Fruit fly (Drosophila melanogaster) whole organism, prepupa: ENCODE data around the gene CG42553.

Experiments
- CG10631 ChIP-seq: fragments of 200-800 bp; sonication (Bioruptor generic); optimal IDR thresholded peaks from 2 replicates; lab custom pipeline; 2016; ENCODE audit warnings: missing biosample characterization, missing genetic modification characterization
- CG10669 ChIP-seq: fragments of 200-800 bp; sonication (Bioruptor generic); optimal IDR thresholded peaks from 3 replicates; lab custom pipeline; 2018; ENCODE audit warnings: missing biosample characterization, mild to moderate bottlenecking, missing genetic modification characterization, moderate library complexity
- CG11762 ChIP-seq: fragments of 200-800 bp; sonication (Bioruptor generic); optimal IDR thresholded peaks from 3 replicates; lab custom pipeline; 2016; ENCODE audit warnings: missing biosample characterization, missing genetic modification characterization; ENCODE audit not compliant: insufficient read depth
- CG15336 ChIP-seq: fragments of 200-800 bp; sonication (Bioruptor generic); IDR thresholded peaks from 2 replicates; pipeline ENCODE4 v1.3.6; 2022; ENCODE audit warnings: missing biosample characterization, missing genetic modification characterization
- CG1621 ChIP-seq: fragments of 200-800 bp; sonication (Bioruptor generic); optimal IDR thresholded peaks from 3 replicates; lab custom pipeline; 2018; ENCODE audit warnings: missing biosample characterization, mild to moderate bottlenecking, missing genetic modification characterization
- CG16779 ChIP-seq: fragments of 200-800 bp; sonication (Bioruptor generic); optimal IDR thresholded peaks from 3 replicates; lab custom pipeline; 2017; ENCODE audit warnings: missing biosample characterization, mild to moderate bottlenecking, missing genetic modification characterization
- CG31627 ChIP-seq: fragments of 200-800 bp; sonication (Bioruptor generic); optimal IDR thresholded peaks from 3 replicates; lab custom pipeline; 2016; ENCODE audit warnings: missing biosample characterization, missing genetic modification characterization
- CG32006 ChIP-seq: fragments of 200-800 bp; sonication (Bioruptor generic); optimal IDR thresholded peaks from 3 replicates; lab custom pipeline; 2017; ENCODE audit warnings: missing biosample characterization, mild to moderate bottlenecking, missing genetic modification characterization
- CG34406 ChIP-seq: fragments of 200-800 bp; sonication (Bioruptor generic); optimal IDR thresholded peaks from 3 replicates; lab custom pipeline; 2016; ENCODE audit warnings: missing biosample characterization, missing genetic modification characterization
- CG3919 ChIP-seq: fragments of 200-800 bp; sonication (Bioruptor generic); optimal IDR thresholded peaks from 3 replicates; lab custom pipeline; 2016; ENCODE audit warnings: missing biosample characterization, missing genetic modification characterization
- CG4318 ChIP-seq: fragments of 200-800 bp; sonication (Bioruptor generic); optimal IDR thresholded peaks from 3 replicates; lab custom pipeline; 2017; ENCODE audit warnings: missing biosample characterization, mild to moderate bottlenecking, missing genetic modification characterization
- CG6163 ChIP-seq: fragments of 200-800 bp; sonication (Bioruptor generic); IDR thresholded peaks from 3 replicates; pipeline ENCODE4 v1.3.6; 2022; ENCODE audit warnings: missing biosample characterization, missing genetic modification characterization
- CG6276 ChIP-seq: fragments of 200-800 bp; sonication (Bioruptor generic); optimal IDR thresholded peaks from 2 replicates; lab custom pipeline; 2017; ENCODE audit warnings: missing biosample characterization, mild to moderate bottlenecking, missing genetic modification characterization
- CG6792 ChIP-seq: fragments of 200-800 bp; sonication (Bioruptor generic); optimal IDR thresholded peaks from 3 replicates; lab custom pipeline; 2016; ENCODE audit warnings: missing biosample characterization, missing genetic modification characterization
- CG6854 ChIP-seq: fragments of 200-800 bp; sonication (Bioruptor generic); optimal IDR thresholded peaks from 2 replicates; lab custom pipeline; 2017; ENCODE audit warnings: missing biosample characterization, mild to moderate bottlenecking, missing genetic modification characterization
- CG8119 ChIP-seq: fragments of 200-800 bp; sonication (Bioruptor generic); IDR thresholded peaks from 3 replicates; pipeline ENCODE4 v1.3.6; 2022; ENCODE audit warnings: missing biosample characterization, missing genetic modification characterization
- CG8319 ChIP-seq: fragments of 200-800 bp; sonication (Bioruptor generic); optimal IDR thresholded peaks from 3 replicates; lab custom pipeline; 2016; ENCODE audit warnings: missing biosample characterization, missing genetic modification characterization
- Eip78C ChIP-seq: fragments of 200-800 bp; sonication (Bioruptor generic); peaks from one replicate; lab custom pipeline; 2016; ENCODE audit warnings: missing biosample characterization, missing genetic modification characterization
- Eip93F ChIP-seq: fragments of 200-800 bp; sonication (Bioruptor generic); optimal IDR thresholded peaks from 2 replicates; lab custom pipeline; 2016; ENCODE audit warnings: missing biosample characterization, mild to moderate bottlenecking, missing genetic modification characterization
- Gug ChIP-seq: fragments of 200-800 bp; sonication (Bioruptor generic); IDR thresholded peaks from 2 replicates; pipeline ENCODE4 v1.3.6; 2022; ENCODE audit warnings: missing biosample characterization, missing genetic modification characterization
- Hr38 ChIP-seq: sonication (Bioruptor generic); optimal IDR thresholded peaks from 2 replicates; lab custom pipeline; 2016; ENCODE audit warnings: missing biosample characterization, missing genetic modification characterization
- Hr39 ChIP-seq: fragments of 200-800 bp; sonication (Bioruptor generic); optimal IDR thresholded peaks from 2 replicates; lab custom pipeline; 2016; ENCODE audit warnings: missing biosample characterization, missing genetic modification characterization
- Hr4 ChIP-seq: fragments of 200-800 bp; sonication (Bioruptor generic); optimal IDR thresholded peaks from 3 replicates; lab custom pipeline; 2016; ENCODE audit warnings: missing biosample characterization, missing genetic modification characterization
- Lpt ChIP-seq: fragments of 200-800 bp; sonication (Bioruptor generic); optimal IDR thresholded peaks from 3 replicates; lab custom pipeline; 2016; ENCODE audit warnings: missing biosample characterization, missing genetic modification characterization
- Met ChIP-seq: fragments of 200-800 bp; sonication (Bioruptor generic); optimal IDR thresholded peaks from 3 replicates; lab custom pipeline; 2016; ENCODE audit warnings: missing biosample characterization, missing genetic modification characterization
- Smox ChIP-seq: fragments of 200-800 bp; sonication (Bioruptor generic); optimal IDR thresholded peaks from 3 replicates; lab custom pipeline; 2016; ENCODE audit warnings: missing biosample characterization, missing genetic modification characterization
- Sox102F ChIP-seq: fragments of 200-800 bp; sonication (Bioruptor generic); optimal IDR thresholded peaks from 2 replicates; lab custom pipeline; 2016; ENCODE audit warnings: missing biosample characterization, mild to moderate bottlenecking, missing genetic modification characterization
- Sox14 ChIP-seq: fragments of 200-800 bp; sonication (Bioruptor generic); optimal IDR thresholded peaks from 3 replicates; lab custom pipeline; 2016; ENCODE audit warnings: missing biosample characterization, missing genetic modification characterization
- Sox15 ChIP-seq: fragments of 200-800 bp; sonication (Bioruptor generic); optimal IDR thresholded peaks from 3 replicates; lab custom pipeline; 2016; ENCODE audit warnings: missing biosample characterization, missing genetic modification characterization
- achi ChIP-seq: fragments of 200-800 bp; sonication (Bioruptor generic); optimal IDR thresholded peaks from 3 replicates; lab custom pipeline; 2016; ENCODE audit warnings: missing biosample characterization, missing genetic modification characterization
- dac ChIP-seq: fragments of 200-800 bp; sonication (Bioruptor generic); optimal IDR thresholded peaks from 2 replicates; lab custom pipeline; 2017; ENCODE audit warnings: missing biosample characterization, mild to moderate bottlenecking, missing genetic modification characterization
- eg ChIP-seq: fragments of 200-800 bp; sonication (Bioruptor generic); IDR thresholded peaks from 3 replicates; pipeline ENCODE4 v1.3.6; 2022; ENCODE audit warnings: missing biosample characterization, missing genetic modification characterization
- lz ChIP-seq: fragments of 200-800 bp; sonication (Bioruptor generic); optimal IDR thresholded peaks from 3 replicates; lab custom pipeline; 2016; ENCODE audit warnings: missing biosample characterization, missing genetic modification characterization
- net ChIP-seq: fragments of 200-800 bp; sonication (Bioruptor generic); optimal IDR thresholded peaks from 3 replicates; lab custom pipeline; 2016; ENCODE audit warnings: missing biosample characterization, missing genetic modification characterization
- pdm3 ChIP-seq: fragments of 200-800 bp; sonication (Bioruptor generic); optimal IDR thresholded peaks from 3 replicates; lab custom pipeline; 2016; ENCODE audit warnings: missing biosample characterization, missing genetic modification characterization
- salr ChIP-seq, 2 experiments: fragments of 200-800 bp; sonication (Bioruptor generic); optimal IDR thresholded peaks; 3 replicates each; lab custom pipeline; 2016 to 2018; ENCODE audit warnings: missing biosample characterization in 2 of 2, missing genetic modification characterization in 2 of 2, mild to moderate bottlenecking in 1 of 2
- ss ChIP-seq, 2 experiments: fragments of 200-800 bp; sonication (Bioruptor generic); optimal IDR thresholded peaks; 2 replicates in 1 of 2; 3 replicates in 1 of 2; lab custom pipeline; 2017 to 2018; ENCODE audit warnings: mild to moderate bottlenecking in 2 of 2, missing biosample characterization in 2 of 2, missing genetic modification characterization in 2 of 2, moderate library complexity in 1 of 2
- svp ChIP-seq: fragments of 200-800 bp; sonication (Bioruptor generic); peaks from one replicate; lab custom pipeline; 2016; ENCODE audit warnings: missing biosample characterization, missing genetic modification characterization
- topi ChIP-seq: fragments of 200-800 bp; sonication (Bioruptor generic); optimal IDR thresholded peaks from 3 replicates; lab custom pipeline; 2016; ENCODE audit warnings: missing biosample characterization, missing genetic modification characterization
- vri ChIP-seq: fragments of 200-800 bp; sonication (Bioruptor generic); optimal IDR thresholded peaks from 3 replicates; lab custom pipeline; 2016; ENCODE audit warnings: missing biosample characterization, mild to moderate bottlenecking, missing genetic modification characterization

Gene CG42553

DNA sequence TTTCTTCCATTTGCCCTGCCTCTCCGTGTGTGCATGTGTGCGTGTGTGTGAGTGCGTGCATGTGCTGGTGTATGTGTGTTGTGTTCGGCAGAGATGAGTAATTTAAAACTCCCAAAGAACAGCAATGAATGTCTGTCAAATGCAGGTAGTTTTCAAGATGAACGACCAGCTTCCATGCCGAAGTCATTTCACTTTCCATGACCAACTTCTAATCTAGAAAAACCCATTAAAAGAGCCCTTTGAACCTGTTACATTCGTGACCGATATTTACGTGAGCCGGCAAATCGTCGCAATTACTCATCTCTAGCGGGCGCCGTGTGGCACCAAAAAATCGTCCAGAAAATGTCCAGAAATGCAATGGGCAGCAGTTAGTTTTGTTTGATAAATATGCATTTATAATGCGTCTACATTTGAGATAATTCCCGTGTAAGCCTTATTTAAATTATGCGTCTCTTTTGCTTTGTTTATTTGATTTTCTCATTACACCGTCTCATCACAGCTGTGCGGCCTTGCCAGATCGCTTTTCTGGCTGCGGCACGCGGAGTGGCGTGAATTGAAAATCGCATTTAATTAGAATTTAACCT lies 38.6 kb downstream of the CG42553 start (continued):
- peak; percentile 44 for TF ChIP-seq pdm3 (GFP tag; lab: Kevin White, UChicago)
- TF ChIP-seq CG11762 (GFP tag; lab: Kevin White, UChicago), result peak; percentile 30
- peak; percentile 62 for TF ChIP-seq CG10631 (GFP tag; lab: Kevin White, UChicago)
- TF ChIP-seq dac (GFP tag; lab: Kevin White, UChicago), result peak; percentile 12
- no peak for TF ChIP-seq Hr38 (GFP tag; lab: Kevin White, UChicago)
- TF ChIP-seq topi (GFP tag; lab: Kevin White, UChicago), result peak; percentile 40
- TF ChIP-seq CG3919 (GFP tag; lab: Kevin White, UChicago), result peak; percentile 54
- no peak for TF ChIP-seq CG15336 (GFP tag; lab: Robert Waterston, UW)
- TF ChIP-seq Smox (GFP tag; lab: Kevin White, UChicago), result peak; percentile 40
- no peak for TF ChIP-seq CG4318
- peak; percentile 21 for TF ChIP-seq CG10669 (GFP tag; lab: Kevin White, UChicago)
- no peak for TF ChIP-seq CG16779 (tag; lab: Kevin White, UChicago)

DNA sequence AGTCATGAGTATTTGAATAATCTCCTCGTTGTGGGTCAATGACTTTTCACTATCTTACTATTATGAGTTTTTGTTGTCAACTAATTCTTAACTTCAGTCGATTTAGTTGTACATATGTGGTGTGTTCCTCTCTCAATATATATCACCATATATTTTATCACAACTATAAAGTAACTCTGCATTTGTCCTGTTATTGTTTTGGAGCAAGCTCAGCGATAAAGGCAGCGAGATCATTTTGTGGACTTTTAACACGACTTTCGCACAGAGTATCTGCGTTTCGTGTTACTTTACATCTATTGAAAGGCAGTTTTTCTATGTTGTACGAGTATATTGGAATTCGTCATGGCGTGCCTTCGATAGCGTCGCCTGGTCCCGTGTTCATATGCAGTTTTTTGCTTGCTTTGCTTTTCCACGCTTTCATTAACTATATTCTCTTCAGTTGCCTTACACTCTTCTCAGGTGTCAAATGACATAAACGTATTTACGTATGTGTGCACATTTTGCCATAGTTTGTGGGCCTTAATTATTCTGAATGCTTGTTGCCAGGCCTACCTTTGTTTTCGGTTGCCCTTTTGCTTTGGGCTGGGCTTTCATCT lies 41.6 kb downstream of the CG42553 start:
- TF ChIP-seq CG15336 (GFP tag; lab: Robert Waterston, UW) (peak; percentile 18; the same call in 1 of the 2 replicates), Hr4 (GFP tag; lab: Kevin White, UChicago) (peak; percentile 34), CG6163 (GFP tag; lab: Robert Waterston, UW) (peak; percentile 35; the same call in 2 of the 3 replicates), CG6276 (GFP tag; lab: Kevin White, UChicago) (peak; percentile 35), Eip78C (peak; percentile 4), Met (GFP tag; lab: Kevin White, UChicago) (no peak), CG32006 (GFP tag; lab: Kevin White, UChicago) (peak; percentile 54), CG11762 (GFP tag; lab: Kevin White, UChicago) (no peak), achi (GFP tag; lab: Kevin White, UChicago) (peak; percentile 11)
- TF ChIP-seq, all 60 proteins: peak for 7

DNA sequence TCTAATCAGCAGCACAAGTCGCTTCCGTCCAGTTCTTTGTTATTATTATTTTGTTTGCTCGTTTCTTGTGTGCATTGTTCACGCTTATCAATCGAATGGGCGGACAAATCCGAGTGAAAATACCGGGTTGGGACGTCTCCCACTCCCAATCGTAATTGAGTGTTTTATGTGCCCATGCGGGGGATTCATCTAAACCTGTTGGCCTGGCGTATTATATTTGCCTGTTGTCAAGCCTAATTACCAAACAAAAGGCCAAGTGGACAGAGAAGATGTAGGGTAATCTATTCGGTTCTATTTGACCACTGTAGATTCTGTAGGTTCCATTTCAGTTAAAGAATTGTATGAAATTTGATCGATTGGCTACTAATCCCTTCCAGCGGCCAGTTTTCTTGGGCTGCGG lies 42.2 kb downstream of the CG42553 start:
- 0 out of 3 replicates have a peak, but pooled peaks have one; percentile 35 for TF ChIP-seq eg (GFP tag; lab: Robert Waterston, UW)
- TF ChIP-seq Sox14 (GFP tag; lab: Kevin White, UChicago), result peak; percentile 24
- no peak for TF ChIP-seq CG10631 (GFP tag; lab: Kevin White, UChicago)

DNA sequence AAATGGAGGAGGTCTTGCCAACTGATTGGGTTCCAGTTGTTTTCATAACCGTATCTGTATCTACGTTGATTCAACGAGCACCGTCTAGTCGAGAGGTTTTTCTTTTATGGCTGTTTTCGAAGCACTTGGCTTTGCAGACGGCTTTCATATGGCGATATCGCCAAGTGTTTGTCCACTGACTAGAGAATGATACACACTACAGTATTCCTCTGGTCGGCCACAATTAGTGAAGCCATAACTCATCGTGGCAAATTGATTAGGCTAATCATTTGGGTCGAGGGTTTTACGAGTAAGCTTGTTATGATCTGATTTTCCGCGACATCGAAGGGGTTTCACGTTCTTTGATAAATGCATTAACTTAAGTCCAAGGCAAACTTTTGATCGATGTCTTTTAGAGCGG lies 42.8 kb downstream of the CG42553 start:
- no peak for TF ChIP-seq Gug (GFP tag; lab: Robert Waterston, UW)
- TF ChIP-seq Sox14 (GFP tag; lab: Kevin White, UChicago), result no peak
- TF ChIP-seq CG8319 (GFP tag; lab: Kevin White, UChicago), result no peak
- no peak for TF ChIP-seq CG6792 (GFP tag; lab: Kevin White, UChicago)
- no peak for TF ChIP-seq lz (GFP tag; lab: Kevin White, UChicago)
- TF ChIP-seq ss (GFP tag; optimal IDR thresholded peaks at IDR 0.05; lab: Kevin White, UChicago), result peak in 1 of 2 experiments; percentile 24
- no peak for TF ChIP-seq CG6854 (GFP tag; lab: Kevin White, UChicago)
- TF ChIP-seq Eip78C, result peak; percentile 31
- TF ChIP-seq svp (GFP tag; lab: Kevin White, UChicago), result no peak
- no peak for TF ChIP-seq Eip93F (GFP tag; lab: Kevin White, UChicago)
- no peak for TF ChIP-seq Sox15 (GFP tag; lab: Kevin White, UChicago)
- 0 out of 3 replicates have a peak, but pooled peaks have one; percentile 16 for TF ChIP-seq CG8119 (GFP tag; lab: Robert Waterston, UW)
- TF ChIP-seq CG16779 (tag; lab: Kevin White, UChicago), result no peak
- TF ChIP-seq CG6276 (GFP tag; lab: Kevin White, UChicago), result no peak
- TF ChIP-seq, all 60 proteins: peak for 3

DNA sequence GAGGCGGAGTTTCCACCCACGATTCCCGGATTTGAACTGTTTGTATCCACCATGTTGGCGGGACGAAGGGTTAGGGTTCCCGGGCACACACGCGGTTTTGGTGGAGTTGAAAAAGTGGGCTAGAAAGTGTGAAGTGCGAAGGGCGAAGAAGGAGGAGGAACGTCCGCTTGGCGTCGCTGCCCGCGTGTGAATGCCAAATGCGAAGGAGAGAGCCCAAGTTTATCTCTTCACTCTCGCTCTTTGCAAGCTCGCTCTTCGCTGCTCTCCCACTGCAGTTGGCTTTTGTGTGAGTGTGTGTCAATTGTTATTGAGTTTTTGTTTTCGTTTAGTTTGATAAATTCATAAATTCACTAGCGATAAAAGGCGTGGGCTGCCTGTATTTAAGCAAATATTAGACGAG lies 47.0 kb downstream of the CG42553 start:
- no peak for TF ChIP-seq Hr38 (GFP tag; lab: Kevin White, UChicago)
- no peak for TF ChIP-seq Smox (GFP tag; lab: Kevin White, UChicago)
- no peak for TF ChIP-seq pdm3 (GFP tag; lab: Kevin White, UChicago)
- TF ChIP-seq CG10669 (GFP tag; lab: Kevin White, UChicago), result no peak
- TF ChIP-seq Lpt, result no peak
- TF ChIP-seq CG8119 (GFP tag; lab: Robert Waterston, UW), result 0 out of 3 replicates have a peak, but pooled peaks have one; percentile 16
- no peak for TF ChIP-seq net
- TF ChIP-seq salr (GFP tag; optimal IDR thresholded peaks at IDR 0.05; lab: Kevin White, UChicago), result no peak
- peak; percentile 30 for TF ChIP-seq CG6854 (GFP tag; lab: Kevin White, UChicago)
- TF ChIP-seq Sox102F, result no peak
- TF ChIP-seq CG3919 (GFP tag; lab: Kevin White, UChicago), result peak; percentile 14
- TF ChIP-seq vri, result peak; percentile 2
- no peak for TF ChIP-seq CG31627 (GFP tag; lab: Kevin White, UChicago)
- no peak for TF ChIP-seq CG10631 (GFP tag; lab: Kevin White, UChicago)
- no peak for TF ChIP-seq CG16779 (tag; lab: Kevin White, UChicago)
- TF ChIP-seq CG15336 (GFP tag; lab: Robert Waterston, UW), result no peak
- no peak for TF ChIP-seq Hr39
- TF ChIP-seq CG34406 (GFP tag; lab: Kevin White, UChicago), result no peak
- peak; percentile 1 for TF ChIP-seq CG1621 (tag; lab: Kevin White, UChicago)
